Worm (Caenorhabditis elegans): Measurements from ENCODE around the gene Y46D2A.3.

Gene Y46D2A.3

DNA sequence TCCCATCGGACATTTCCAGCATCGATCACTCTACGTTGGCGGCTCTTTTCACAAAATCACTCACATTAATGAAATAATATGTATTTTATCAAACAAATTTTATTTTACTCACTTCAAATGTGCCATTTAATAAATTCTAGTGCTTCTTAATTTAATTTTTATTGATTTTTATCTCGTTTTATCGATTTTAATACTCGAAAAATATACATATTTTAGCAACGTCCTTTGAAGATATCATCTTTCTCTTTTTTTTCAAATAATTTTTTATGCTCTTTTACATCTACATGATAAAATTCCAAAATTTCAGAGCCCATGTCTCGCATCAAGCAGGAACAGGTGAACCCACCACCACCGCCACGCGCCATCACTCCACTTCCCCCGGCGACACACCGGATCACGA, 31.8 kb upstream of the Y46D2A.3 start, which contains the start of the genes lido-14 and bath-27:
Gene lido-14 (plus strand): TSS at position 301 of the 400 bp plus-strand sequence.
Gene bath-27 (plus strand): TSS at position 306 of the 400 bp plus-strand sequence.
- no peak for TF ChIP-seq nhr-11 (tag; optimal IDR thresholded peaks at IDR 0.05)
- no peak for TF ChIP-seq mef-2 (tag; optimal IDR thresholded peaks at IDR 0.05)
- no peak for TF ChIP-seq egl-13 (tag; optimal IDR thresholded peaks at IDR 0.05)
- no peak for TF ChIP-seq nhr-19 (GFP tag; conservative IDR thresholded peaks at IDR 0.05)
- no peak for TF ChIP-seq C16A3.4 (tag; optimal IDR thresholded peaks at IDR 0.05)
- no peak for TF ChIP-seq hpl-2 (GFP tag; optimal IDR thresholded peaks at IDR 0.05)
- TF ChIP-seq efl-3 (GFP tag; optimal IDR thresholded peaks at IDR 0.05) = no peak
- no peak for TF ChIP-seq sox-4 (tag; optimal IDR thresholded peaks at IDR 0.05)
- TF ChIP-seq dpl-1 (GFP tag; optimal IDR thresholded peaks at IDR 0.05) = no peak
- TF ChIP-seq lin-35 (GFP tag; optimal IDR thresholded peaks at IDR 0.05) = no peak
- no peak for TF ChIP-seq elt-3 (tag; optimal IDR thresholded peaks at IDR 0.05)

DNA sequence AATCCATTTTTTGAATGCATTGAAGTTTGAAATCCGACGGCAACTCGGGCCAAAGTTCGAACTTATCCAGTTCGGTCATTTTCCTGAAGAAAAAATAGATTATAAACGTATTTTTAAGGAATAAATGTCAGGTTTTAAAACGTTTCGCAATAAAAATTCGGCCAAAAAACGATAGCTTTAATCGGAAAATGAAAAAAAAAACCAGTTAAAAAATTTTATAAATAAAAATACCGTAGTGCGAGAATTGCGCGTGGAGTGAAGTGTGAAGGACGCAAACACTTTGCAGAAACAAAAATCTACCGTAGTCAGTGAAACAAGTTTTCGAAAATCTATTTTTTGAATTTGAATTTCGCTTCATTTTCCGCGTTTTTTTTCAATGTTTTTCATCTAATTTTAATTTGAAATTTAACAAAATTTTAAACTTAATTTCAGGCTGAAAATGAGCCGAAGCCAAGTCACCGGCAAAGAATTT, 22.9 kb upstream of the Y46D2A.3 start, which contains the start of gene F14D2.8:
Gene F14D2.8 (minus strand): TSS at position 51 of the 472 bp plus-strand sequence.
- TF ChIP-seq vab-15 (tag; optimal IDR thresholded peaks at IDR 0.05) (no peak), ceh-63 (GFP tag; optimal IDR thresholded peaks at IDR 0.05) (no peak), zip-4 (GFP tag; optimal IDR thresholded peaks at IDR 0.05) (no peak), F16B12.6 (tag; optimal IDR thresholded peaks at IDR 0.05) (no peak), nhr-28 (tag; optimal IDR thresholded peaks at IDR 0.05) (no peak), egl-13 (tag; optimal IDR thresholded peaks at IDR 0.05) (no peak), nhr-12 (tag; optimal IDR thresholded peaks at IDR 0.05) (no peak), unc-30 (tag; optimal IDR thresholded peaks at IDR 0.05) (no peak), tlp-1 (tag; optimal IDR thresholded peaks at IDR 0.05) (no peak), nhr-76 (tag; optimal IDR thresholded peaks at IDR 0.05) (no peak), nhr-19 (GFP tag; conservative IDR thresholded peaks at IDR 0.05) (no peak), mdl-1 (tag; optimal IDR thresholded peaks at IDR 0.05) (no peak), unc-62 (GFP tag; optimal IDR thresholded peaks at IDR 0.05) (no peak), aly-2 (tag; optimal IDR thresholded peaks at IDR 0.05) (no peak), hlh-4 (tag; optimal IDR thresholded peaks at IDR 0.05) (no peak), nhr-237 (tag; optimal IDR thresholded peaks at IDR 0.05) (no peak)

DNA sequence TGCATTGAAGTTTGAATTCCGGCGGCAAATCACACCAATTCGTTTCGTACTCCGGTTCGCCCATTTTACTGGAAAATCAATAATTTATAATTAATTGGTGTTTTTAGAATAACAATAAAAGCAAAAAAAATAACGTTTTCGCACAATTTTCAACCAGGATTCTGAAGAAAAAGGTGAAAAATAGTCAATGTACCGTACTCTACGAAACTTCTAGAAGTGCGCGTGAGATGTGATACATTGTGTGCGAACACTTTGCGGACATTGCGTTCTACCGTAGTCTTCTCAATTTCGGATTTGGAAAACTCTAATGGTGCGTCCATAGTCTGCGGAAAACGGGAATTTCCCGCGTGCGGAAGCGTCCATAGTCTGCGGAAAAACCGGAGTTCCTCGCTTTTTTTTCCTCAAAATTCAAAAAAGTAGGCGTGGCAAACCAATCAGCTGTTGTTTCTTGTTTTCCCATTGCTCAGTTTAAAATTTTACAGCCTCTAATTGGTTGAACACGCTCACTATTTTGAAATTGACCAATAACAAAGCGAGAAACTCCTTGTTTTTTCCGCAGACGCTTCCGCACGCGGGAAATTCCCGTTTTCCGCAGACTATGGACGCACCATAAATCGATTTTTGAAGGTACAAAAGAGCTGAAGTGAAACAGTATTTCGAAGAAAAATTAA, 21.1 kb upstream of the Y46D2A.3 start, which contains the start of the genes F14D2.14 and bath-29:
Gene F14D2.14 (minus strand): TSS at position 51 of the 671 bp plus-strand sequence.
Gene bath-29 (plus strand): TSS at position 621 of the 671 bp plus-strand sequence.
- TF ChIP-seq lin-14 (GFP tag; optimal IDR thresholded peaks at IDR 0.05) (no peak), mdl-1 (tag; optimal IDR thresholded peaks at IDR 0.05) (no peak), ztf-4 (tag; optimal IDR thresholded peaks at IDR 0.05) (no peak), zag-1 (tag; optimal IDR thresholded peaks at IDR 0.05) (no peak), swsn-7 (tag; optimal IDR thresholded peaks at IDR 0.05) (no peak), ceh-63 (GFP tag; optimal IDR thresholded peaks at IDR 0.05) (no peak), lir-3 (tag; optimal IDR thresholded peaks at IDR 0.05; ENCODE audit: poor library complexity) (no peak), skn-1 (tag; optimal IDR thresholded peaks at IDR 0.05) (no peak)

DNA sequence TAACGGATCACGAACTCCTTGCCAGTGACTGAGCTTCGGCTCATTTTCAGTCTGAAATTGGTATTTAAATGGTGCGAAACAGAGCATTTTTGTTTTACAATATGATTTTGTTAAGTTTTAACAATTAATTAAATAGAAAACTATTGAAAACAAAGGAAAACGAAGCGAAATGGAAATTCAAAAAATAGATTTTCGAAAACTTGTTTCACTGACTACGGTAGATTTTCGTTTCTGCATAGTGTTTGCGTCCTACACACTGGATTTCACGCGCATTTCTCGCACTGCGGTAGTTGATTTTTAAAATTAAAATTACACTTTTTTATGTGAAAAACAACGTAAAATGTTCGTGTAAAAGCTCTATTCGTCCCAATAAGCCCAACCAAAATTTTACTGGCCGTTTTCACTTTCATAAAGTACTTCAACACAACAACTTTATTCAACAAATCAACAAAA, 19.4 kb upstream of the Y46D2A.3 start, which contains the start of gene bath-30:
Gene bath-30 (minus strand): TSS at position 51 of the 453 bp plus-strand sequence.
- TF ChIP-seq dsc-1 (tag; optimal IDR thresholded peaks at IDR 0.05) (no peak), nhr-90 (tag; optimal IDR thresholded peaks at IDR 0.05; ENCODE audit: poor library complexity) (no peak), fos-1 (tag; optimal IDR thresholded peaks at IDR 0.05) (no peak), lin-39 (tag; optimal IDR thresholded peaks at IDR 0.05) (no peak), efl-1 (optimal IDR thresholded peaks at IDR 0.05) (no peak), efl-1 (GFP tag; optimal IDR thresholded peaks at IDR 0.05 in 1 of 2) (no peak), ceh-63 (GFP tag; optimal IDR thresholded peaks at IDR 0.05) (no peak), nhr-85 (tag) (no peak), hlh-17 (GFP tag; optimal IDR thresholded peaks at IDR 0.05; ENCODE audit: borderline replicate concordance) (no peak)
